Worm (Caenorhabditis elegans) whole organism, L4 larva: ENCODE data around the gene nspg-7.2.

Source experiments
- F10B5.3 ChIP-seq: sonication (generic microtip); optimal IDR thresholded peaks from 2 replicates; lab custom pipeline; 2016; ENCODE audit warnings: mild to moderate bottlenecking, missing genetic modification characterization, missing compliant biosample characterization
- F49E8.2 ChIP-seq: sonication (generic microtip); optimal IDR thresholded peaks from 2 replicates; lab custom pipeline; 2016; ENCODE audit warnings: missing compliant biosample characterization, mild to moderate bottlenecking, missing genetic modification characterization, borderline replicate concordance
- Y105C5A.15 ChIP-seq: fragments of 200-800 bp; sonication (Bioruptor generic); IDR thresholded peaks from 2 replicates; pipeline ENCODE4 v1.3.6; 2022; ENCODE audit warnings: missing genetic modification characterization, missing compliant biosample characterization
- Y5F2A.4 ChIP-seq: fragments of 200-800 bp; sonication (Bioruptor generic); optimal IDR thresholded peaks from 2 replicates; lab custom pipeline; 2018; ENCODE audit warnings: mild to moderate bottlenecking, missing genetic modification characterization, missing compliant biosample characterization
- Y75B8A.6 ChIP-seq: fragments of 200-800 bp; sonication (Bioruptor generic); IDR thresholded peaks from 2 replicates; pipeline ENCODE4 v1.3.6; 2022; ENCODE audit warnings: missing genetic modification reagents, missing genetic modification characterization, missing compliant biosample characterization
- aha-1 ChIP-seq: fragments of 150-350 bp; peaks from one replicate; lab custom pipeline; 2014; ENCODE audit warnings: missing biosample characterization, missing genetic modification characterization
- arid-1 ChIP-seq: fragments of 200-800 bp; sonication (Bioruptor generic); conservative IDR thresholded peaks from 2 replicates; pipeline ENCODE4 v1.3.6; 2022; ENCODE audit warnings: missing genetic modification reagents, missing genetic modification characterization, missing compliant biosample characterization
- ceh-20 ChIP-seq: fragments of 200-800 bp; sonication (Bioruptor generic); IDR thresholded peaks from 2 replicates; pipeline ENCODE4 v1.3.6; 2022; ENCODE audit warnings: missing genetic modification reagents, missing genetic modification characterization, missing compliant biosample characterization
- ceh-28 ChIP-seq: fragments of 150-350 bp; optimal IDR thresholded peaks from 2 replicates; lab custom pipeline; 2014; ENCODE audit warnings: missing biosample characterization, missing genetic modification reagents, missing genetic modification characterization
- ceh-62 ChIP-seq: sonication (generic microtip); optimal IDR thresholded peaks from 2 replicates; lab custom pipeline; 2017; ENCODE audit warnings: missing biosample characterization, missing genetic modification characterization
- ctbp-1 ChIP-seq: fragments of 200-800 bp; sonication (Bioruptor generic); IDR thresholded peaks from 2 replicates; pipeline ENCODE4 v1.3.6; 2022; ENCODE audit warnings: missing genetic modification reagents, missing genetic modification characterization, missing compliant biosample characterization
- daf-12 ChIP-seq: fragments of 150-350 bp; optimal IDR thresholded peaks from 2 replicates; lab custom pipeline; 2014; ENCODE audit warnings: missing biosample characterization, missing genetic modification reagents, missing genetic modification characterization
- daf-8 ChIP-seq: fragments of 200-800 bp; sonication (Bioruptor generic); IDR thresholded peaks from 2 replicates; pipeline ENCODE4 v1.3.6; 2022; ENCODE audit warnings: missing genetic modification characterization, missing compliant biosample characterization
- dpl-1 ChIP-seq: fragments of 150-350 bp; optimal IDR thresholded peaks from 2 replicates; lab custom pipeline; 2014; ENCODE audit warnings: missing biosample characterization, missing genetic modification reagents, missing genetic modification characterization
- fkh-10 ChIP-seq: fragments of 150-350 bp; optimal IDR thresholded peaks from 2 replicates; lab custom pipeline; 2014; ENCODE audit warnings: missing biosample characterization, missing genetic modification reagents, missing genetic modification characterization
- fos-1 ChIP-seq: fragments of 150-350 bp; optimal IDR thresholded peaks from 2 replicates; lab custom pipeline; 2014; ENCODE audit warnings: missing biosample characterization, missing genetic modification characterization
- gei-8 ChIP-seq: fragments of 200-800 bp; sonication (Bioruptor generic); optimal IDR thresholded peaks from 2 replicates; lab custom pipeline; 2018; ENCODE audit warnings: mild to moderate bottlenecking, missing genetic modification characterization, missing compliant biosample characterization
- hif-1 ChIP-seq, 2 experiments: sonication (generic microtip); optimal IDR thresholded peaks; 2 replicates each; lab custom pipeline; 2016 to 2017; ENCODE audit warnings: missing compliant biosample characterization in 2 of 2, missing genetic modification characterization in 2 of 2, missing genetic modification reagents in 2 of 2, missing genotype in 2 of 2, mild to moderate bottlenecking in 1 of 2
- hlh-30 ChIP-seq: sonication (generic microtip); optimal IDR thresholded peaks from 2 replicates; lab custom pipeline; 2017; ENCODE audit warnings: antibody characterized with exemption, mild to moderate bottlenecking, missing genetic modification characterization, missing compliant biosample characterization; ENCODE audit not compliant: insufficient read depth
- hmg-1.1 ChIP-seq: fragments of 200-800 bp; sonication (Bioruptor generic); IDR thresholded peaks from 2 replicates; pipeline ENCODE4 v1.3.6; 2022; ENCODE audit warnings: missing genetic modification reagents, missing genetic modification characterization, missing compliant biosample characterization
- lin-29 ChIP-seq: fragments of 200-800 bp; sonication (Bioruptor generic); IDR thresholded peaks from 2 replicates; pipeline ENCODE4 v1.3.6; 2022; ENCODE audit warnings: missing genetic modification reagents, missing genetic modification characterization, missing compliant biosample characterization
- lin-39 ChIP-seq: fragments of 150-350 bp; optimal IDR thresholded peaks from 2 replicates; lab custom pipeline; 2014; ENCODE audit warnings: missing biosample characterization, missing genetic modification reagents, missing genetic modification characterization
- lsy-2 ChIP-seq, 2 experiments: fragments of 150-350 bp in 1 of 2; sonication (generic microtip) in 1 of 2; optimal IDR thresholded peaks; 2 replicates each; lab custom pipeline; 2014 to 2017; ENCODE audit warnings: missing biosample characterization in 2 of 2, missing genetic modification characterization in 2 of 2
- mxl-2 ChIP-seq: fragments of 200-800 bp; sonication (Bioruptor generic); conservative IDR thresholded peaks from 2 replicates; pipeline ENCODE4 v1.3.6; 2022; ENCODE audit warnings: missing genetic modification reagents, missing genetic modification characterization, missing compliant biosample characterization
- nhr-102 ChIP-seq: sonication (generic microtip); optimal IDR thresholded peaks from 2 replicates; lab custom pipeline; 2016; ENCODE audit warnings: mild to moderate bottlenecking, missing genetic modification characterization, moderate library complexity, missing compliant biosample characterization
- nhr-237 ChIP-seq: sonication (generic microtip); optimal IDR thresholded peaks from 2 replicates; lab custom pipeline; 2017; ENCODE audit warnings: missing biosample characterization, missing genetic modification characterization
- nhr-25 ChIP-seq: sonication (generic microtip); optimal IDR thresholded peaks from 2 replicates; lab custom pipeline; 2017; ENCODE audit warnings: missing genetic modification characterization, mild to moderate bottlenecking, missing compliant biosample characterization, antibody characterized with exemption, moderate library complexity, borderline replicate concordance; ENCODE audit not compliant: insufficient read depth
- nhr-76 ChIP-seq: fragments of 150-350 bp; optimal IDR thresholded peaks from 2 replicates; lab custom pipeline; 2014; ENCODE audit warnings: missing biosample characterization, missing genetic modification characterization
- nhr-77 ChIP-seq: fragments of 150-350 bp; optimal IDR thresholded peaks from 2 replicates; lab custom pipeline; 2014; ENCODE audit warnings: missing biosample characterization, missing genetic modification characterization
- rbr-2 ChIP-seq: sonication (generic microtip); optimal IDR thresholded peaks from 2 replicates; lab custom pipeline; 2016; ENCODE audit warnings: missing genotype, missing genetic modification characterization, missing compliant biosample characterization
- sdz-12 ChIP-seq: fragments of 200-800 bp; sonication (Bioruptor generic); optimal IDR thresholded peaks from 2 replicates; lab custom pipeline; 2018; ENCODE audit warnings: mild to moderate bottlenecking, missing genetic modification characterization, missing compliant biosample characterization
- set-16 ChIP-seq: fragments of 200-800 bp; sonication (Bioruptor generic); IDR thresholded peaks from 2 replicates; pipeline ENCODE4 v1.3.6; 2022; ENCODE audit warnings: missing genetic modification reagents, missing genetic modification characterization, missing compliant biosample characterization
- tag-97 ChIP-seq: fragments of 200-800 bp; sonication (Bioruptor generic); IDR thresholded peaks from 2 replicates; pipeline ENCODE4 v1.3.6; 2022; ENCODE audit warnings: missing genetic modification characterization, missing compliant biosample characterization
- unc-130 ChIP-seq: sonication (generic microtip); optimal IDR thresholded peaks from 2 replicates; lab custom pipeline; 2016; ENCODE audit warnings: missing genetic modification reagents, missing genetic modification characterization, missing compliant biosample characterization
- unc-62 ChIP-seq, 3 experiments: fragments of 150-350 bp in 1 of 3; sonication (generic microtip); optimal IDR thresholded peaks in 2 of 3; peaks in 1 of 3; 1 replicate in 1 of 3; 2 replicates in 2 of 3; lab custom pipeline; 2014 to 2017; ENCODE audit warnings: missing biosample characterization in 3 of 3, missing genetic modification characterization in 3 of 3, missing genetic modification reagents in 3 of 3, missing genotype in 1 of 3
- ztf-11 ChIP-seq: fragments of 150-350 bp; optimal IDR thresholded peaks from 2 replicates; lab custom pipeline; 2014; ENCODE audit warnings: missing biosample characterization, missing genetic modification characterization

The nspg-7.2 gene

ce11 chrIII:3240893-3241292, 17.3 kb downstream of the nspg-7.2 start:
- TF ChIP-seq nhr-76 (tag; lab: Kevin White, UChicago) (no peak), daf-12 (tag; lab: Kevin White, UChicago) (no peak), lin-29 (no peak), Y75B8A.6 (GFP tag; lab: Robert Waterston, UW) (no peak), ceh-20 (no peak), ceh-28 (tag; lab: Kevin White, UChicago) (peak; percentile 88), ztf-11 (no peak), sdz-12 (GFP tag; lab: Kevin White, UChicago) (no peak), unc-62 (GFP tag; optimal IDR thresholded peaks at IDR 0.05 in 1 of 2; lab: Kevin White, UChicago) (peak in 1 of 2 experiments; percentile 10), unc-62 (tag; optimal IDR thresholded peaks at IDR 0.05; lab: Kevin White, UChicago) (no peak), hif-1 (tag; optimal IDR thresholded peaks at IDR 0.05; lab: Kevin White, UChicago) (no peak), nhr-77 (tag; lab: Kevin White, UChicago) (no peak), hlh-30 (no peak), dpl-1 (GFP tag; lab: Kevin White, UChicago) (no peak), lsy-2 (tag; optimal IDR thresholded peaks at IDR 0.05; lab: Kevin White, UChicago) (no peak), set-16 (GFP tag; lab: Robert Waterston, UW) (no peak), aha-1 (tag; lab: Kevin White, UChicago) (peak; percentile 15)

ce11 chrIII:3232650-3233152, 25.5 kb downstream of the nspg-7.2 start, which contains the start of gene Y53G8AL.1:
Gene Y53G8AL.1, plus strand, starts transcription at chrIII:3233102.
- no peak for TF ChIP-seq sdz-12 (GFP tag; lab: Kevin White, UChicago)
- peak; percentile 71 for TF ChIP-seq set-16 (GFP tag; lab: Robert Waterston, UW)
- TF ChIP-seq, all 104 proteins: peak for 1

ce11 chrIII:3224102-3224501, 34.1 kb downstream of the nspg-7.2 start:
- TF ChIP-seq mxl-2 (GFP tag; lab: Robert Waterston, UW) = no peak
- no peak for TF ChIP-seq Y105C5A.15
- no peak for TF ChIP-seq lin-39 (tag; lab: Kevin White, UChicago)
- TF ChIP-seq F10B5.3 (tag; lab: Kevin White, UChicago) = no peak
- TF ChIP-seq ctbp-1 (GFP tag; lab: Robert Waterston, UW) = no peak
- no peak for TF ChIP-seq unc-130 (GFP tag; lab: Kevin White, UChicago)
- no peak for TF ChIP-seq F49E8.2 (tag; lab: Kevin White, UChicago)
- TF ChIP-seq ceh-62 (tag; lab: Kevin White, UChicago) = no peak

ce11 chrIII:3222707-3223106, 35.5 kb downstream of the nspg-7.2 start:
- TF ChIP-seq Y5F2A.4 (GFP tag; lab: Kevin White, UChicago) (no peak), gei-8 (GFP tag; lab: Kevin White, UChicago) (no peak), set-16 (GFP tag; lab: Robert Waterston, UW) (peak; percentile 53)
- TF ChIP-seq, all 104 proteins: peak for 1

ce11 chrIII:3220287-3220686, 37.9 kb downstream of the nspg-7.2 start:
- TF ChIP-seq fkh-10 (GFP tag; lab: Kevin White, UChicago) (peak; percentile 56), lsy-2 (tag; optimal IDR thresholded peaks at IDR 0.05; lab: Kevin White, UChicago) (peak; percentile 23 to 24), hlh-30 (peak; percentile 17), set-16 (GFP tag; lab: Robert Waterston, UW) (peak; percentile 54; the same call in 1 of the 2 replicates), hmg-1.1 (GFP tag; lab: Robert Waterston, UW) (peak; percentile 72), nhr-102 (tag; lab: Kevin White, UChicago) (no peak), fos-1 (tag; lab: Kevin White, UChicago) (no peak), rbr-2 (tag; lab: Kevin White, UChicago) (peak; percentile 58), arid-1 (GFP tag; lab: Robert Waterston, UW) (0 out of 2 replicates have a peak, but pooled peaks have one; percentile 17), unc-62 (GFP tag; optimal IDR thresholded peaks at IDR 0.05 in 1 of 2; lab: Kevin White, UChicago) (peak in 1 of 2 experiments; percentile 64), unc-62 (tag; optimal IDR thresholded peaks at IDR 0.05; lab: Kevin White, UChicago) (no peak), lin-39 (tag; lab: Kevin White, UChicago) (no peak), dpl-1 (GFP tag; lab: Kevin White, UChicago) (peak; percentile 13), daf-8 (GFP tag; lab: Robert Waterston, UW) (no peak), nhr-77 (tag; lab: Kevin White, UChicago) (no peak), nhr-25 (no peak), tag-97 (GFP tag; lab: Robert Waterston, UW) (no peak), nhr-237 (tag; lab: Kevin White, UChicago) (no peak)
- TF ChIP-seq, all 104 proteins: peak for 9
